Fruit fly (Drosophila melanogaster) S2 (cell line): Measurements from ENCODE around the gene CG2321.

Experiments used
- CG8478 ChIP-seq: fragments of >200 bp; optimal IDR thresholded peaks from 2 replicates; lab custom pipeline; 2018
- CTCF ChIP-seq, 2 experiments: fragments of >200 bp; optimal IDR thresholded peaks; 2 replicates each; lab custom pipeline; 2018

Gene CG2321

DNA sequence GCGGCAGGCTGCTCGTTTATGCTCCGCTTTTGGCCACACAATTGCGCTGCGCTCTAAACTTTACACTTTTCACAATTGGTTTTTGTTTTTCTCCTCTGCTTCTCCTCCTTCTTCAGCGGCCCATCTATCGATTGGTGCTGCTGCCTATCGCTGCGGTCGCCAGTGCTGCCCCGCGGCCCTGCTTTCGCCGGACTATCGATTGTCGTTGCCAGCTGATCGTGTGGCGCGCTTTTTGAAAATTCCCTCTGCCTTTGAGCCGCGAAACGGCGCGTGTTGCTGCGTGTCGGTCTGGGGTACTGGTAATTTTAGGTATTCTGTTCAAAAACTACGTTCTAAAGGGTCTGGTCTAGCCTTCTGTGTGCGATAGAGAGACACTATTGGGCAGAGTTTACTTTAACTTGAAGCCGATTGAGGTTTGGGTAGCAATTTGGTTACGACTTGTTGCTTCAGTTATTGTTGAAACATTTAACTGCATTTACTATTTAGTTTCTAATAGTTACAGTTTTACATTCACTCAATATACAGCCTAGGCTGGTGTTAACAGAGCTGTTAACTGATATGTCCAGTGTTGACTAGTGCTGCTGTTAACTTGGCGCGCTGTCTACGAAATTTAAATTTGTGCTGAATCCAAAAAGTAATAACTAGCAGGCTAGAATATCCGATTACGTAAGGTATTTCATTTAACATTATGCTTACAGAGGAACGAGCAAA is 14.5 kb upstream of the CG2321 start, which contains the start of gene Trc8:
Gene Trc8, minus strand, starts transcription at position 392 of the 711 bp plus-strand sequence.
- TF ChIP-seq CG8478 = no peak
- TF ChIP-seq CTCF (optimal IDR thresholded peaks at IDR 0.05; lab: Kevin White, UChicago) = peak in 1 of 2 experiments; percentile 24

DNA sequence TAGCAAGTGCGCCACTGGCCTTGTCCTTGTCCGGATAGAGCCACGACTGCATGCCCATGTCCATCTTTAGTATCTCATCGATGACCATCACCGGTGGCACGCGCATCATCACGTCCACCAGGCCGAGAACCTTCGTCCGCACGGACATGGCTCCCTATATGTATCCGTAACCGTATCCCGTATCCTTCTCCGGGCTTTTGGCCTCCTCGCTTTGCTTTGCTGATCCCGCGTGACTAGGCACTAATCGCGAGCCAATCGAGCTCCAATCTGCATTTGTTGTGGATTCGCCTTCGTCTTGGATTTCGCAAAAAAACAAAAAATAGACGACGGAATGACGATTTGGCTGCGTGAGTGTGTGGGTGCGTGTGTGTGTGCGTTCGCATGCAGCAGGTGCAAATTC is 13.9 kb upstream of the CG2321 start:
- TF ChIP-seq CTCF (optimal IDR thresholded peaks at IDR 0.05; lab: Kevin White, UChicago) = no peak
- no peak for TF ChIP-seq CG8478

DNA sequence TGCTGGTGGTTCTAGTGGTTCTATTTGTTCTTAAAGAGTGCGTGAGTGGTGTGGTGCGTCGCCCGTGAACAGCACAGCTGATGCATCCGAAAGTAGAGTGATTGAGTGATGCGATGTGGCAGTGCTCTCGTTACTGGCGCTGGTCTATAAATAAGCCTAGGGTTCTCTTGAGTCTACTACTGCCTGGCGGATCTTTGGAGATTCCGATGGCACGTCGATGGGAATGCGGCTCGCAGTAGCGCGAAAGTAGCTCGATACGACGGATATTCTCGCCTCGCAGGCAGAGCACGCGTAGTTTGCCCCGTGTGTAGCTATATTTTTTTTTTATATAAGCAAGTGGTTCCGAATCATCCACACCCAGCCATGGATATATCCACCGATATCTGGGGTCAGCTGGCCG is 7.2 kb upstream of the CG2321 start:
- no peak for TF ChIP-seq CG8478
- TF ChIP-seq CTCF (optimal IDR thresholded peaks at IDR 0.05; lab: Kevin White, UChicago) = no peak

DNA sequence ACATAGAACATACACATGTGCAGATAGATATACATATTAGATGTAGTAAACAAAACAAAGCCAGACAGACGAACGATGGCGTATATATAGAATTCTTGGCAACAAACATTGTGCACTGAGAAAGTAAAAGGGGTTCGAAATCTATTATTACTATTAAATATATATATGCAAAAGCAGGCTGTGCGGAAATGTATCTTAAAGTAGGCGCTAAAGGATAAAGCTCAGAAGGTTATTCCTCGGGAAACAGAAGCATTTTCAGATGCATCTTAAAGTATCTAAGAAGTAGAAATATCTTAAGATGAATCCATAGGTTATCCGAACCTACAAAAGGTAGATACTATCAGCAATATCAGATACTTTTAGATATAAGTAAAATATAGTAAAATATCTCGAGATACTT is 6.8 kb upstream of the CG2321 start:
- TF ChIP-seq CG8478 = no peak
- TF ChIP-seq CTCF (optimal IDR thresholded peaks at IDR 0.05; lab: Kevin White, UChicago) = no peak

DNA sequence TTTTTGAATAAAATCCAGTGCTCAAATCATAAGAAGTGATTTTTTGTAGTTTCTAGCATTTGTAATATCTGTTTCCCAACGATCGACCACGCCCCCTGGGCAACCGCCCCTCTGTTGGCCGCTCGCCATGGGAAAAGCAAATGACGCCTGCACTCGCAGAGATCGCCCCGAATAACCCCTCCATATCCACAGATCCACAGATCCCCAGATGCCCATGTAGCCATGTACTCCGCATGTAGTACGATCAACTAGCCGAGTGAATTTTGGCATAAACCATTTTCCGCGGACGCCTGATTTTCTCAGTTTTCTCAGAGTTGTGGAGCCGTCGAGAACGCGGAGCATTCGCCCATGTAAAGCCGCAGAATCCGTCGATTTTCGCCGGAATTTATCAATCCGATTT is 5.4 kb upstream of the CG2321 start, which contains the start of gene FipoQ:
Gene FipoQ, plus strand, starts transcription at position 301 of the 400 bp plus-strand sequence.
- TF ChIP-seq CG8478 = no peak
- TF ChIP-seq CTCF (optimal IDR thresholded peaks at IDR 0.05; lab: Kevin White, UChicago) = no peak

DNA sequence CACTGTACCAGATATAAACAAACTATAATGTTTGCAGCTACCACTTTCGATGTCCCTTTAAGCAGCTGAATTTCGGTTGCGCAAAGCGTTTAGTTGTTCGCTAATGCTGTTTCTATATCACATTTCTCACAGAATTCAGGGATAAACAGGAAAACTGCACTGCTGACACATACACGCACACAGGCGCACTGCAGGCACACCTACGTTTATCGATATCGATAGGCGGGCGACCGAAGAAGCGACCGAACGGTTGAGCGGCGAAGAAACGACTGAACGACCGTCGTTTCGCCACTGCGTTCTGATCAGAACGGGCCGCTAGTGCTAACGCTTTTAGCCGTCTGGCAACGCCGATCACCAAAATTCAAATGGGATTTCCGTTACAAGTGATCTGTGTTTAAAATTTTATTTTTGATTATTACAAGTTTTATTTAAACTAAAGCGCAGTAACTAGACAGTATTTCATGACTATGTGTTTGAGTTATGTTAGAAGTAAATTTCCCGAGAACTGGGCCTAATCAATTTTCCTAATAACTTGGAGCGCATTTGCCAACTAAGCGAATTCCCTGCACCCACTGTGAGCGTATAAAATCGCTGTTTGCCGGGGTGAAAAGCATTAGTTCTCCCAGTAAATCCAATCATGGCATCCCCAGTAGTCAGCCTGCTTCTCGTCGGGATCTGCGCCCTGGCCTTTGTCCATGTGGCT is 4.3 kb upstream of the CG2321 start, which contains the start of the genes CG2310 and Diedel:
Gene CG2310, minus strand, starts transcription at position 277 of the 703 bp plus-strand sequence.
Gene Diedel, plus strand, starts transcription at position 611 of the 703 bp plus-strand sequence.
- TF ChIP-seq CTCF (optimal IDR thresholded peaks at IDR 0.05; lab: Kevin White, UChicago) (peak; percentile 7 to 45), CG8478 (no peak)

DNA sequence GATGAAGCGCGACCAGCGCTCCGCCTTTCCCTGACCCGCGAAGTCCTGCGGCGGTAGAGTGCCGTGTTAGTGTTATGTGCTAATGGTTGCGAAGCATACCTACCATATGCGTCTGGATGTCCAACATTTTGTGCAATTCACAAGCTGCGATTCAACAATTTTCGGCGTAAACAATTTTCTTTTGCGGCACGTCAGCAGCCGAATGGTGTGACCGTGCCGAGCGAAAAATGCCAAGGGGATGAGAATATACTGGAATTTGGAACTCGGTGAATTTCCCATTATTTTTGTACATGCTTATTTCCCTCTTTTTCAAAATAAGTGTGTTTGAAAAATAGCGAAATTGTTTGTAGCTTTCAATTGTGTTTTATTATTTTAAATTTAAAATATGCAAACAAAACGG is 1.8 kb upstream of the CG2321 start, which contains the start of gene Spase12:
Gene Spase12, minus strand, starts transcription at position 239 of the 400 bp plus-strand sequence.
- TF ChIP-seq CTCF (optimal IDR thresholded peaks at IDR 0.05; lab: Kevin White, UChicago) = no peak
- TF ChIP-seq CG8478 = no peak

DNA sequence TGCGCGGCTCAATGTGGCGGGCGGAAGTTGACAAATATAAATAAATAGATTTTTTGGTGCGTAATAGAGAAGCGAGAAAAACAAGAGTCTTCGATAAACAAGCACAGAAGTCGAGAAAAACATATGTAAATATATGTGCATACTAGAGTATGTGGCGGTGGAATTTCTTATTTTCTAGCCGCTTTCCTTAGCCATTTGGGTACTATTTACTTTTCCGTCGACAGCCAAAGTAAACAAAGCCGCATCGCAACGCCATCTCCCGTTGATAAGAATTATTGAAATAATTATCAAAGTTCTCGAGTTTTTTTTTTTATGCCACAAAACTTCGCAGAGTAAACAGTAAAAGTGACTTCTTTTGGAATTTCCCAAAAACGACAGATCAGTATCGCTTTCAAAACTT is 9.1 kb downstream of the CG2321 start:
- TF ChIP-seq CG8478 (no peak), CTCF (optimal IDR thresholded peaks at IDR 0.05; lab: Kevin White, UChicago) (no peak)

DNA sequence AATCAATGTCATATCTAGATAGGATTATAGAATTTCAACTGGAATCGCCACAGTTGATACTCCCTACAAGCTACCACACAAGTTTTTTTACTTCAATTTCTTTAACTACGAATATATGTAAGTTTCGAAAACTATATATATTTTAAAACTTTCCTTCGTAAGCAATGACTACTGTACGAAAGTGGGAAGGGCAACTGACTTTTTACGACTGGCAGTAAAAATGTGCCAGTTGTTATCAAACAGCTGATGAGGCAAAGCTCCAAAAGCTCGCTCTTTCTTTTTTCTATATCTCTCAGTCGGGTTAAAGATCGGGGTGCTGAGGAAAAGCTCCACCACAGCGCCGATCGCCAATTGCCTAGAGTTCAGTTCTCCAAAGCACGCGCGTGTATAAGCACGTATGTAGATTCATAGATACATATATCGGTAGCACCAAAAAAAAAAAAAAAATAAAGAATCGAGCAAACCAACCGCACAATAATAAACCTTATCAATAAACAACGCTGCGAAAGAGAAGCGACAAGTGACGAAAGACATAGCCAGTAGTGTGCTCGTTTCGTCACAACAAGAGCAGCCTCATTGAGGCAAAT is 10.0 kb downstream of the CG2321 start:
- TF ChIP-seq CTCF (optimal IDR thresholded peaks at IDR 0.05; lab: Kevin White, UChicago) = no peak
- no peak for TF ChIP-seq CG8478

DNA sequence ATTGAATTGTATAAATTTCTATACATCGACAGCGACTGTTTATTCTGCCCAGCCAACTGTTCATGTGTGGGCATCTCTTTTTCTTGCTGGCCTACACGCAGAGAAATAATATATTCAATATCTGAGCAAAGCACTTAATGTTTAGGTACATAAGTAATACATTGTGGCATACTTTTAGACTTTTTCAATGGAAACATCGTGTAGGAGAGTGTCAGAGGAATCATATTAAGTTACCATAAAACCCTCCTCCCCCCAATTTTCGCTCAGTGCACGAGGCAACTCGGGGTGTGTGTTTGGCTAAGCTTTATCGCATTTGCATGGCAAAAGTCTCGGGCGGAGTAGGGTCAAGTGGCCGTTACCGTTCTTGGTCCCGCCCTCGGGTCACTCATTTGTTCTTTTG is 18.9 kb downstream of the CG2321 start:
- TF ChIP-seq CG8478 = no peak
- no peak for TF ChIP-seq CTCF (optimal IDR thresholded peaks at IDR 0.05; lab: Kevin White, UChicago)

DNA sequence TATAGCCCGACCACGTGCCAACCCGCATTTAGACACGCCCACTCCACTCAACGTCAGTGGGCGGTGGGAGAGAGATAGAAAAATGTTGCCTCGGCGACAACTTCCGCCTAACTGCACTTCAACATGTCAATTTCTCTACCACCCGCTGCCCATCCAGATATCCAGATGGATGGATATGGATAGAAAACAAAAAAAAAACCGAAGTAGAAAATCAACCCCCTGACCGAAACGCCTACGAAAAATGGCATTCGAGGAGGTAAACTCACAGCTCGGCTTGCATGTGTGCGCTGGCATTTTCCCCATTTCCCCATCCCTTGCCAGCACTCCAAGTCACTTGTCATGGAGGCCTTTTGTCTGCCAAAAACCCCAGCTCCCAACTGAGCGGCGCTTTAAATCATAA is 22.3 kb downstream of the CG2321 start:
- no peak for TF ChIP-seq CG8478
- no peak for TF ChIP-seq CTCF (optimal IDR thresholded peaks at IDR 0.05; lab: Kevin White, UChicago)

DNA sequence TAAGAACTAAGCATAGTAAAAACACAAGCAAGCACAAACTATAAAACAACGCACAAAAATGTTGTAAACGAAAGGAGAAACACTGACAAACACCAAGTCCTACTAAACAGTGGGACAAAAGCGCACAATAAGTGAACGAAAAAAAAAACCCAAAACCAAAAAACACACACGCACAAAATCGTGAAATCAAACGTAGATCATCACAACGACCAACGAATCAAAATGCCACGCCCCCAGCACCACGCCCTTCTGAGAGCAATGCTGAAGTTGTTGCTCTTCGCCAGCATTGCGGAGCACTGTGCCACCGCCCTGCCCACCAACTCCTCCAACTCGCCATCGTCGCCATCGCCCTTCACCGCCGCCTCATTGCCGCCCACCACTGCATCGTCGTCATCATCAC is 27.2 kb downstream of the CG2321 start:
- no peak for TF ChIP-seq CG8478
- TF ChIP-seq CTCF (optimal IDR thresholded peaks at IDR 0.05; lab: Kevin White, UChicago) = no peak

DNA sequence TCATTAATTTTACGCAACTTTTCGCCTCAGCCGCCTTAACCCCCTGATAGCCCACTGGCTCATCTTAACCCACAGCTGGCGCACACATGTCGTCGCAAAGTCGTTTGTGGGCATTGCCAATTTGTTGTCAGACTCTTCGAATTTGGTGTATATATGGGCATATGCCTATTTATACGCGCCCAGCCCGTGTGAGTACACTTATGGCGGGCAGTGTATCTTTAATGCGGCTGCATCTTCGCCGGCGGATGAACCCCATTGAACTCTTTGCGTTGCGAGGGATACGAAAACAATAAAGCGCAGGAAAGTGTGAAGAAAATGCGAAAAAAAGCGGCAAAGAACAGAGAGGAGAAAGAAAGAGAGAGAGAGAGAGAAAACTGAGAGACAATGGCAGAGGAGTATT is 28.0 kb downstream of the CG2321 start:
- TF ChIP-seq CG8478 (no peak), CTCF (optimal IDR thresholded peaks at IDR 0.05; lab: Kevin White, UChicago) (no peak)

DNA sequence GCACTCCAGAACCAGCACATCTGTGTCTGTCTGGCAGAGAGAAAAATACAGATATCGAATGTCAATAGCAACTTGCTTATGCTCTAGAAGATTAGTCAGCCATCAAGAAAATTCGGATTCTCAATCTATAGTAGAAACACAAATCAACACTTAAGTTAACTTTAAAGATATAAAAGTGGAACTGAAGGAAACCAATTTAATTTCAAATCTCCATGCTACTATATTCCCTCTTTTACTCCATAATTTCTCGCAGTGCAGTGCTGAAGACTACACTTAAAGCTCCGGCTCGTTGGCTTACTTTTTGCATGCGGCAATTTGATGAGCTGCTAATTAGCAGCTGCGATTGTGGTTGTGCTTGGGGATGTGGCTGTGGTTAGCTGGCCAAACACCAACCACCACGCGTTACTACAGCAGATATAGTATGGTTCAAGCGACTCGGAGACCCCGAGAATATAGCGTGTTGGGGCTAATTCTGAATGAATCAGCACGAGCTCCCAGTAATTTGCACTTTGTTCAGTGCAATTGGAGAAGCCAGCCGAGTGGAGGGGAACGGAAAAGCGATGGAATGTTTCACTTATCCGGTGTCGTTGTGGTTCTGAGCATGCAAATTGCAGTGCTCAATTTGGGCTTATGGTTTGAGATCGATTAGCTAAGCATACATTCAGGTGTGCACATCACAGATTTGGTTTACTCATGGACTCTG is 28.7 kb downstream of the CG2321 start:
- TF ChIP-seq CG8478 = no peak
- no peak for TF ChIP-seq CTCF (optimal IDR thresholded peaks at IDR 0.05; lab: Kevin White, UChicago)

DNA sequence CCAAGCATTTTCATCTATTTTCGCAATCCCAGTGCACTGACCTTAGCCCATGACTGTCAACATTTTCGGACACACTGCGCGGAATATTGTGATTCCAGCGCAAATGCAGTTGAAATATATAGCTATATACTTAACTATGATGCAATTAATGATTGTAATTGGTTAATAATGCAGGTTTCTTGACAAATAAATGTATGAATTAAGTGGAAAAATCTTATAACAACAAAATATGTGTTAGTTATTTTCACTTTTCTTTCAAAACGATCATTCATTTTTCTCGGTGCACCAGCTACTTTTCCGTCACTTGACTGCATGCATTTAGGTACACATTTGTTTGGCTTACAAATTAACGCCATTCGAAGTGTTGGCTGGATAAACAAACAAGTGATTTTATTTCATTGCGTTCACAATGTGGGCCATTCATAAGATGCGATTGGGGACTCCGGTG is 30.4 kb downstream of the CG2321 start:
- no peak for TF ChIP-seq CG8478
- TF ChIP-seq CTCF (optimal IDR thresholded peaks at IDR 0.05; lab: Kevin White, UChicago) = no peak
